Fruit fly (Drosophila melanogaster) whole organism, embryonic: ENCODE data around the gene CG10431.

Experiments
- ATbp ChIP-seq: fragments of 200-800 bp; sonication (Bioruptor generic); optimal IDR thresholded peaks from 2 replicates; lab custom pipeline; 2017; ENCODE audit warnings: missing biosample characterization, mild to moderate bottlenecking, missing genetic modification characterization, missing genetic modification reagents
- B-H1 ChIP-seq: fragments of 200-800 bp; sonication (Bioruptor generic); IDR thresholded peaks from 3 replicates; pipeline ENCODE4 v1.3.6; 2022; ENCODE audit warnings: missing biosample characterization, missing genetic modification characterization
- CG10321 ChIP-seq: fragments of 200-800 bp; sonication (Bioruptor generic); IDR thresholded peaks from 2 replicates; pipeline ENCODE4 v1.3.6; 2022; ENCODE audit warnings: missing biosample characterization, missing genetic modification characterization
- CG10431 ChIP-seq: fragments of 200-800 bp; sonication (Bioruptor generic); optimal IDR thresholded peaks from 3 replicates; lab custom pipeline; 2018; ENCODE audit warnings: missing biosample characterization, mild to moderate bottlenecking, missing genetic modification characterization
- CG11696 ChIP-seq: fragments of 200-800 bp; sonication (Bioruptor generic); IDR thresholded peaks from 2 replicates; pipeline ENCODE4 v1.3.6; 2022; ENCODE audit warnings: missing biosample characterization, missing genetic modification characterization
- CG12236 ChIP-seq: fragments of 200-800 bp; sonication (Bioruptor generic); optimal IDR thresholded peaks from 2 replicates; lab custom pipeline; 2016; ENCODE audit warnings: missing biosample characterization, missing genetic modification characterization
- CG12659 ChIP-seq: fragments of 200-800 bp; sonication (Bioruptor generic); optimal IDR thresholded peaks from 3 replicates; lab custom pipeline; 2017; ENCODE audit warnings: mild to moderate bottlenecking, missing biosample characterization, missing genetic modification reagents, missing genetic modification characterization
- CG13624 ChIP-seq: fragments of 200-800 bp; sonication (Bioruptor generic); optimal IDR thresholded peaks from 2 replicates; lab custom pipeline; 2016; ENCODE audit warnings: missing biosample characterization, missing genetic modification characterization
- CG14014 ChIP-seq: fragments of 200-800 bp; sonication (Bioruptor generic); IDR thresholded peaks from 2 replicates; pipeline ENCODE4 v1.3.6; 2022; ENCODE audit warnings: missing biosample characterization, missing genetic modification characterization
- CG1529 ChIP-seq: fragments of 200-800 bp; sonication (Bioruptor generic); optimal IDR thresholded peaks from 3 replicates; lab custom pipeline; 2018; ENCODE audit warnings: missing biosample characterization, missing genetic modification characterization
- CG1603 ChIP-seq: fragments of 200-800 bp; sonication (Bioruptor generic); optimal IDR thresholded peaks from 2 replicates; lab custom pipeline; 2019; ENCODE audit warnings: missing biosample characterization, mild to moderate bottlenecking, missing genetic modification characterization, moderate library complexity
- CG16863 ChIP-seq: fragments of 200-800 bp; sonication (Bioruptor generic); optimal IDR thresholded peaks from 3 replicates; lab custom pipeline; 2016; ENCODE audit warnings: missing biosample characterization, missing genetic modification characterization
- CG17361 ChIP-seq: fragments of 200-800 bp; sonication (Bioruptor generic); IDR thresholded peaks from 3 replicates; pipeline ENCODE4 v1.3.6; 2022; ENCODE audit warnings: missing biosample characterization, missing genetic modification characterization
- CG17612 ChIP-seq: fragments of 200-800 bp; sonication (Bioruptor generic); IDR thresholded peaks from 2 replicates; pipeline ENCODE4 v1.3.6; 2022; ENCODE audit warnings: missing biosample characterization, missing genetic modification characterization
- CG18262 ChIP-seq: fragments of 200-800 bp; optimal IDR thresholded peaks from 3 replicates; lab custom pipeline; 2019; ENCODE audit warnings: missing biosample characterization, mild to moderate bottlenecking, missing genetic modification characterization, moderate library complexity
- CG2875 ChIP-seq: fragments of 200-800 bp; sonication (Bioruptor generic); optimal IDR thresholded peaks from 2 replicates; lab custom pipeline; 2017; ENCODE audit warnings: missing biosample characterization, mild to moderate bottlenecking, missing genetic modification characterization, missing genetic modification reagents
- CG31388 ChIP-seq: fragments of 200-800 bp; sonication (Bioruptor generic); optimal IDR thresholded peaks from 2 replicates; lab custom pipeline; 2016; ENCODE audit warnings: missing biosample characterization, missing genetic modification characterization
- CG3847 ChIP-seq: fragments of 200-800 bp; sonication (Bioruptor generic); IDR thresholded peaks from 2 replicates; pipeline ENCODE4 v1.3.6; 2022; ENCODE audit warnings: missing biosample characterization, missing genetic modification characterization
- CG42726 ChIP-seq: fragments of 200-800 bp; sonication (Bioruptor generic); IDR thresholded peaks from 2 replicates; pipeline ENCODE4 v1.3.6; 2022; ENCODE audit warnings: missing biosample characterization, missing genetic modification characterization; ENCODE audit not compliant: partially characterized antibody
- CG4707 ChIP-seq: fragments of 200-800 bp; sonication (Bioruptor generic); optimal IDR thresholded peaks from 2 replicates; lab custom pipeline; 2018; ENCODE audit warnings: missing biosample characterization, mild to moderate bottlenecking, missing genetic modification characterization, moderate library complexity
- CG9437 ChIP-seq: fragments of 200-800 bp; sonication (Bioruptor generic); optimal IDR thresholded peaks from 2 replicates; lab custom pipeline; 2018; ENCODE audit warnings: missing biosample characterization, mild to moderate bottlenecking, missing genetic modification characterization
- CG9609 ChIP-seq: fragments of 200-800 bp; sonication (Bioruptor generic); optimal IDR thresholded peaks from 3 replicates; lab custom pipeline; 2016; ENCODE audit warnings: missing biosample characterization, missing genetic modification characterization
- Dek ChIP-seq: fragments of 200-800 bp; sonication (Bioruptor generic); optimal IDR thresholded peaks from 3 replicates; lab custom pipeline; 2019; ENCODE audit warnings: missing biosample characterization, mild to moderate bottlenecking, missing genetic modification characterization, moderate library complexity
- Drgx ChIP-seq: fragments of 200-800 bp; sonication (Bioruptor generic); IDR thresholded peaks from 2 replicates; pipeline ENCODE4 v1.3.6; 2022; ENCODE audit warnings: missing biosample characterization, missing genetic modification characterization
- E2f2 ChIP-seq: fragments of 200-800 bp; sonication (Bioruptor generic); IDR thresholded peaks from 2 replicates; pipeline ENCODE4 v1.3.6; 2022; ENCODE audit warnings: missing biosample characterization, missing genetic modification characterization
- Hr51 ChIP-seq, 2 experiments: fragments of 200-800 bp; sonication (Bioruptor generic); optimal IDR thresholded peaks; 2 replicates in 1 of 2; 3 replicates in 1 of 2; lab custom pipeline; 2016 to 2018; ENCODE audit warnings: missing biosample characterization in 2 of 2, missing genetic modification characterization in 2 of 2, mild to moderate bottlenecking in 1 of 2, moderate library complexity in 1 of 2
- Jarid2 ChIP-seq: fragments of 200-800 bp; sonication (Bioruptor generic); optimal IDR thresholded peaks from 3 replicates; lab custom pipeline; 2017; ENCODE audit warnings: mild to moderate bottlenecking, missing biosample characterization, missing genetic modification reagents, missing genetic modification characterization
- Med ChIP-seq: fragments of 200-800 bp; sonication (Bioruptor generic); peaks from one replicate; lab custom pipeline; 2016; ENCODE audit warnings: missing biosample characterization, missing genetic modification characterization, mild to moderate bottlenecking, inconsistent platforms, moderate library complexity
- Myb ChIP-seq: fragments of 200-800 bp; sonication (Bioruptor generic); optimal IDR thresholded peaks from 2 replicates; lab custom pipeline; 2016; ENCODE audit warnings: missing biosample characterization, missing genetic modification characterization
- Nf-YA ChIP-seq: fragments of 200-800 bp; sonication (Bioruptor generic); IDR thresholded peaks from 2 replicates; pipeline ENCODE4 v1.3.6; 2022; ENCODE audit warnings: missing biosample characterization, missing genetic modification characterization
- Sox100B ChIP-seq: fragments of 200-800 bp; sonication (Bioruptor generic); optimal IDR thresholded peaks from 3 replicates; lab custom pipeline; 2018; ENCODE audit warnings: missing biosample characterization, mild to moderate bottlenecking, missing genetic modification characterization
- Vsx1 ChIP-seq: fragments of 200-800 bp; sonication (Bioruptor generic); optimal IDR thresholded peaks from 2 replicates; lab custom pipeline; 2017; ENCODE audit warnings: missing biosample characterization, mild to moderate bottlenecking, missing genetic modification characterization, missing genetic modification reagents
- cg ChIP-seq: fragments of 200-800 bp; sonication (Bioruptor generic); optimal IDR thresholded peaks from 3 replicates; lab custom pipeline; 2019; ENCODE audit warnings: missing biosample characterization, mild to moderate bottlenecking, missing genetic modification characterization, moderate library complexity
- crp ChIP-seq, 2 experiments: fragments of 200-800 bp; sonication (Bioruptor generic); optimal IDR thresholded peaks; 2 replicates in 1 of 2; 3 replicates in 1 of 2; lab custom pipeline; 2017; ENCODE audit warnings: missing biosample characterization in 2 of 2, missing genetic modification characterization in 2 of 2, mild to moderate bottlenecking in 1 of 2, moderate library complexity in 1 of 2
- ems ChIP-seq: fragments of 200-800 bp; sonication (Bioruptor generic); optimal IDR thresholded peaks from 3 replicates; lab custom pipeline; 2016; ENCODE audit warnings: missing biosample characterization, missing genetic modification characterization
- fd64A ChIP-seq: fragments of 200-800 bp; sonication (Bioruptor generic); optimal IDR thresholded peaks from 3 replicates; lab custom pipeline; 2018; ENCODE audit warnings: missing biosample characterization, mild to moderate bottlenecking, missing genetic modification characterization
- jing ChIP-seq: fragments of 200-800 bp; sonication (Bioruptor generic); optimal IDR thresholded peaks from 2 replicates; lab custom pipeline; 2018; ENCODE audit warnings: missing biosample characterization, mild to moderate bottlenecking, missing genetic modification characterization
- lbe ChIP-seq: fragments of 200-800 bp; sonication (Bioruptor generic); optimal IDR thresholded peaks from 2 replicates; lab custom pipeline; 2016; ENCODE audit warnings: missing biosample characterization, mild to moderate bottlenecking, missing genetic modification characterization
- nmo ChIP-seq: fragments of 200-800 bp; sonication (Bioruptor generic); optimal IDR thresholded peaks from 2 replicates; lab custom pipeline; 2018; ENCODE audit warnings: missing biosample characterization, mild to moderate bottlenecking, missing genetic modification characterization, moderate library complexity
- onecut ChIP-seq: fragments of 200-800 bp; sonication (Bioruptor generic); IDR thresholded peaks from 2 replicates; pipeline ENCODE4 v1.3.6; 2022; ENCODE audit warnings: missing biosample characterization, missing genetic modification characterization
- pnt ChIP-seq: fragments of 200-800 bp; sonication (Bioruptor generic); optimal IDR thresholded peaks from 3 replicates; lab custom pipeline; 2016; ENCODE audit warnings: missing biosample characterization, missing genetic modification characterization
- salm ChIP-seq: fragments of 200-800 bp; sonication (Bioruptor generic); optimal IDR thresholded peaks from 2 replicates; lab custom pipeline; 2018; ENCODE audit warnings: missing biosample characterization, mild to moderate bottlenecking, missing genetic modification characterization
- sens ChIP-seq: fragments of 200-800 bp; sonication (Bioruptor generic); peaks from one replicate; lab custom pipeline; 2016; ENCODE audit warnings: missing biosample characterization, missing genetic modification characterization
- sima ChIP-seq: fragments of 200-800 bp; sonication (Bioruptor generic); optimal IDR thresholded peaks from 2 replicates; lab custom pipeline; 2016; ENCODE audit warnings: missing biosample characterization, missing genetic modification characterization
- slou ChIP-seq: fragments of 200-800 bp; sonication (Bioruptor generic); optimal IDR thresholded peaks from 3 replicates; lab custom pipeline; 2016; ENCODE audit warnings: missing biosample characterization, missing genetic modification characterization
- tna ChIP-seq: fragments of 200-800 bp; sonication (Bioruptor generic); IDR thresholded peaks from 2 replicates; pipeline ENCODE4 v1.3.6; 2022; ENCODE audit warnings: missing biosample characterization, missing genetic modification characterization; ENCODE audit not compliant: partially characterized antibody
- tup ChIP-seq: fragments of 200-800 bp; sonication (Bioruptor generic); optimal IDR thresholded peaks from 2 replicates; lab custom pipeline; 2016; ENCODE audit warnings: missing biosample characterization, mild to moderate bottlenecking, missing genetic modification characterization, moderate library complexity
- vvl ChIP-seq: fragments of 200-800 bp; sonication (Bioruptor generic); IDR thresholded peaks from 2 replicates; pipeline ENCODE4 v1.3.6; 2022; ENCODE audit warnings: missing biosample characterization, missing genetic modification characterization
- zfh1 ChIP-seq: fragments of 200-800 bp; sonication (Bioruptor generic); IDR thresholded peaks from 3 replicates; pipeline ENCODE4 v1.3.6; 2022; ENCODE audit warnings: missing biosample characterization, missing genetic modification characterization
- zfh2 ChIP-seq: fragments of 200-800 bp; sonication (Bioruptor generic); optimal IDR thresholded peaks from 2 replicates; lab custom pipeline; 2016; ENCODE audit warnings: missing biosample characterization, missing genetic modification characterization

The CG10431 gene

dm6 chr2L:18980982-18981381, 6.5 kb downstream of the CG10431 start:
- TF ChIP-seq Dek (tag; lab: Kevin White, UChicago) (no peak), Drgx (peak; percentile 65; the same call in 1 of the 2 replicates), crp (GFP tag; optimal IDR thresholded peaks at IDR 0.05; lab: Kevin White, UChicago) (no peak), CG1603 (tag; lab: Kevin White, UChicago) (peak; percentile 12), Med (GFP tag; lab: Kevin White, UChicago) (peak; percentile 34), CG11696 (GFP tag; lab: Robert Waterston, UW) (0 out of 2 replicates have a peak, but pooled peaks have one; percentile 13)

DNA sequence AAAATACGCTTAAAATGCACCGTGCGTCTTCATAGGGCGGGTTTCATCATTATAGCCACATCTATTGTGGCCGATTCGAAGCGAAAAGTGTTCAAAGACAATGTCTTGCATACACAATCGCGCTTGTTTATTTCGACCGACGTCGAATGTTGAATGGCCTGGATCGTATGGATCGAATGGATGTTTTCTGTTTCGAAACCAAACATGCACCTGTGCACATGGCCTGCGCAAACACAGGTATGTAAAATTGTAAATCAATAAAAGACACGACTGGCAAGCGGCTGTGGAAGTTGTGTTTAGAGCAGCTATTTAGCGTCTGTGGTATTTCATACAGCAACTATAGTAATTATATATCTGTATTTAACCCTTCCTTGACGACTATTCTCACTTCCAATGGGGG, 7.0 kb downstream of the CG10431 start:
- TF ChIP-seq CG2875 (GFP tag; lab: Kevin White, UChicago) (peak; percentile 3), Hr51 (GFP tag; optimal IDR thresholded peaks at IDR 0.05; lab: Kevin White, UChicago) (no peak), CG9437 (GFP tag; lab: Kevin White, UChicago) (no peak), CG16863 (GFP tag; lab: Kevin White, UChicago) (no peak), Myb (no peak), Sox100B (GFP tag; lab: Kevin White, UChicago) (no peak), CG10321 (GFP tag; lab: Robert Waterston, UW) (no peak), CG17612 (GFP tag; lab: Robert Waterston, UW) (no peak), B-H1 (GFP tag; lab: Robert Waterston, UW) (no peak), CG12236 (GFP tag; lab: Kevin White, UChicago) (no peak), CG3847 (GFP tag; lab: Robert Waterston, UW) (no peak), onecut (GFP tag; lab: Robert Waterston, UW) (peak; percentile 7; the same call in 1 of the 2 replicates), CG12659 (GFP tag; lab: Kevin White, UChicago) (no peak), CG31388 (no peak), ATbp (GFP tag; lab: Kevin White, UChicago) (peak; percentile 40), tup (GFP tag; lab: Kevin White, UChicago) (no peak), zfh2 (GFP tag; lab: Kevin White, UChicago) (no peak), sens (GFP tag; lab: Kevin White, UChicago) (peak; percentile 56), salm (tag; lab: Kevin White, UChicago) (peak; percentile 4), fd64A (GFP tag; lab: Kevin White, UChicago) (peak; percentile 50), Jarid2 (GFP tag; lab: Kevin White, UChicago) (no peak), CG13624 (no peak), CG10431 (GFP tag; lab: Kevin White, UChicago) (no peak), CG42726 (no peak), ems (GFP tag; lab: Kevin White, UChicago) (no peak), CG14014 (GFP tag; lab: Robert Waterston, UW) (no peak), zfh1 (no peak), CG4707 (peak; percentile 45), CG17361 (GFP tag; lab: Robert Waterston, UW) (no peak), pnt (GFP tag; lab: Kevin White, UChicago) (no peak), CG18262 (tag; lab: Kevin White, UChicago) (no peak), nmo (GFP tag; lab: Kevin White, UChicago) (no peak), slou (GFP tag; lab: Kevin White, UChicago) (no peak), sima (no peak), Nf-YA (GFP tag; lab: Robert Waterston, UW) (no peak), CG9609 (GFP tag; lab: Kevin White, UChicago) (no peak), CG1529 (GFP tag; lab: Kevin White, UChicago) (no peak), Vsx1 (GFP tag; lab: Kevin White, UChicago) (no peak), tna (GFP tag; lab: Robert Waterston, UW) (no peak), jing (GFP tag; lab: Kevin White, UChicago) (no peak), vvl (GFP tag; lab: Robert Waterston, UW) (peak; percentile 75), cg (GFP tag; lab: Kevin White, UChicago) (no peak), E2f2 (GFP tag; lab: Robert Waterston, UW) (no peak), lbe (peak; percentile 25)
